Worm (Caenorhabditis elegans) whole organism, L4/young adult: ENCODE data around the gene Y49F6A.12.

Experiments
- W03F9.2 ChIP-seq: fragments of 150-350 bp; optimal IDR thresholded peaks from 2 replicates; lab custom pipeline; 2014; ENCODE audit warnings: missing biosample characterization, missing genetic modification characterization
- dao-5 ChIP-seq: sonication (generic microtip); optimal IDR thresholded peaks from 2 replicates; lab custom pipeline; 2016; ENCODE audit warnings: missing genotype, missing genetic modification characterization, moderate library complexity, missing compliant biosample characterization
- him-1 ChIP-seq: sonication (generic microtip); optimal IDR thresholded peaks from 2 replicates; lab custom pipeline; 2016; ENCODE audit warnings: missing genotype, missing genetic modification reagents, missing genetic modification characterization, missing compliant biosample characterization

- TF ChIP-seq him-1, result peak; percentile 3
- TF ChIP-seq W03F9.2 (tag; lab: Kevin White, UChicago), result no peak
- no peak for TF ChIP-seq dao-5 (tag; lab: Kevin White, UChicago)
Observed at ce11 chrII:3547282-3547681, 48.2 kb upstream of the Y49F6A.12 start.
